Worm (Caenorhabditis elegans) whole organism, L3 larva: ENCODE measurements around the gene srh-85.

Source experiments
- ZK546.5 ChIP-seq: sonication (generic microtip); optimal IDR thresholded peaks from 2 replicates; lab custom pipeline; 2017; ENCODE audit warnings: missing biosample characterization, missing genetic modification characterization
- ceh-82 ChIP-seq: fragments of 150-350 bp; optimal IDR thresholded peaks from 2 replicates; lab custom pipeline; 2014; ENCODE audit warnings: missing biosample characterization, missing genetic modification characterization
- fkh-10 ChIP-seq: sonication (generic microtip); optimal IDR thresholded peaks from 2 replicates; lab custom pipeline; 2017; ENCODE audit warnings: missing biosample characterization, missing genetic modification reagents, missing genetic modification characterization
- fos-1 ChIP-seq: fragments of 150-350 bp; optimal IDR thresholded peaks from 2 replicates; lab custom pipeline; 2014; ENCODE audit warnings: missing biosample characterization, missing genetic modification characterization
- lin-15B ChIP-seq: fragments of 150-350 bp; optimal IDR thresholded peaks from 2 replicates; lab custom pipeline; 2014; ENCODE audit warnings: missing biosample characterization, missing genetic modification characterization
- lsy-12 ChIP-seq: sonication (generic microtip); optimal IDR thresholded peaks from 2 replicates; lab custom pipeline; 2016; ENCODE audit warnings: mild to moderate bottlenecking, missing genetic modification characterization, missing compliant biosample characterization
- nfya-1 ChIP-seq: sonication (generic microtip); optimal IDR thresholded peaks from 2 replicates; lab custom pipeline; 2017; ENCODE audit warnings: missing genetic modification characterization, mild to moderate bottlenecking, missing compliant biosample characterization, antibody characterized with exemption, moderate library complexity; ENCODE audit not compliant: insufficient read depth
- nhr-23 ChIP-seq: fragments of 150-350 bp; optimal IDR thresholded peaks from 2 replicates; lab custom pipeline; 2014; ENCODE audit warnings: missing biosample characterization, missing genetic modification reagents, missing genetic modification characterization
- nhr-237 ChIP-seq: fragments of 150-350 bp; optimal IDR thresholded peaks from 2 replicates; lab custom pipeline; 2014; ENCODE audit warnings: missing biosample characterization, missing genetic modification characterization
- nhr-25 ChIP-seq: sonication (generic microtip); optimal IDR thresholded peaks from 2 replicates; lab custom pipeline; 2017; ENCODE audit warnings: missing biosample characterization, missing genetic modification characterization
- nhr-43 ChIP-seq: sonication (generic microtip); optimal IDR thresholded peaks from 2 replicates; lab custom pipeline; 2016; ENCODE audit warnings: mild to moderate bottlenecking, missing genetic modification characterization, missing compliant biosample characterization; ENCODE audit not compliant: poor library complexity, severe bottlenecking
- nhr-67 ChIP-seq: fragments of 150-350 bp; optimal IDR thresholded peaks from 2 replicates; lab custom pipeline; 2014; ENCODE audit warnings: missing biosample characterization, missing genetic modification characterization
- nhr-76 ChIP-seq: fragments of 150-350 bp; sonication (generic microtip); optimal IDR thresholded peaks from 5 replicates; lab custom pipeline; 2014; ENCODE audit warnings: missing biosample characterization, missing genetic modification characterization
- nhr-77 ChIP-seq: fragments of 150-350 bp; optimal IDR thresholded peaks from 2 replicates; lab custom pipeline; 2014; ENCODE audit warnings: missing biosample characterization, missing genetic modification characterization
- pha-4 ChIP-seq: fragments of 150-350 bp; optimal IDR thresholded peaks from 2 replicates; lab custom pipeline; 2014; ENCODE audit warnings: missing biosample characterization, missing genetic modification reagents, missing genetic modification characterization
- pqm-1 ChIP-seq: fragments of 150-350 bp; optimal IDR thresholded peaks from 2 replicates; lab custom pipeline; 2017; ENCODE audit warnings: missing biosample characterization, missing genetic modification characterization, inconsistent platforms
- ztf-11 ChIP-seq: fragments of 150-350 bp; optimal IDR thresholded peaks from 2 replicates; lab custom pipeline; 2014; ENCODE audit warnings: missing biosample characterization, missing genetic modification characterization
- ztf-4 ChIP-seq: fragments of 150-350 bp; optimal IDR thresholded peaks from 2 replicates; lab custom pipeline; 2014; ENCODE audit warnings: missing biosample characterization, missing genetic modification characterization

Gene srh-85

DNA sequence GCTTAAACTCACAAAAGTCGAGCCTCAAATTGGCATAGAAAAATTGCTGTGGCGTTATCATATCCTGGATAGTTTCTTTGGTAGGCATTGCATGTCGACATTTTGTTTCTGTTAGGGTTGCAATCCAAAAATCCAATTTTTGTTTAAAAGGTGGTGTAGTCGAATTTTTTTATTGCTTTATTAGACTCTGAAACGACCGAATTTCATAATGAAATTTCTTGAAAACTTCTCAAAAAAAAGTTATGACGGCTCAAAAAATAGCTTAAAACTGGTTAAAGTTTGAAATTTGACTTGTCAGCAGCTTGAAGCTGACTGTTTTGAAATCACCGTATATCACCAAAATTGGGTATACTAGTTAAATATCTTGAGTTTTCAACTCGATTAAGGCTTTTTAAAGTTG lies 45.9 kb downstream of the srh-85 start, which contains the start of gene srw-143:
TSS of gene srw-143 (minus strand) at position 101 of the 400 bp plus-strand sequence.
- TF ChIP-seq nhr-23 (tag; lab: Kevin White, UChicago) (no peak), nhr-25 (tag; lab: Kevin White, UChicago) (no peak), nhr-77 (no peak), ceh-82 (no peak), fkh-10 (no peak), ztf-11 (tag; lab: Kevin White, UChicago) (no peak), lin-15B (no peak), lsy-12 (tag; lab: Kevin White, UChicago) (no peak), pha-4 (no peak), ZK546.5 (tag; lab: Kevin White, UChicago) (no peak)

DNA sequence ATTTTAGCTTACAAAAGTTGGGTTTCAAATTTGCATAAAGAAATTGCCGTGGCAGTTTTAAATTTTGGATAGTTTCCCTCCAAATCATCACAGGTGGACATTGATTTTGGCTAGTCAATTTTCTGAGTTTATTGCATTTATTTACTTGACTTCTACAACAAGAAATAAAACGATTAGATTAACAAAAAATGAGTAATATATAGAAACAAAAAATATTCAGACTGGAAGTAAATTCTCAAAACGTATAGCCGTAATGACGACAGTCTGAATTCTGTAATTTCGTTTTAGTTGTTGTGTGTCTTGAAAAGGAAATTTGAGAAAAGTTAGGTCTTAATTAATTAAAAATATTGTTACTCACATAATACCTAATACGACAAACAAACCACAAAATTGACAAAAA lies 48.8 kb downstream of the srh-85 start, which contains the start of gene srw-141:
TSS of gene srw-141 (minus strand) at position 101 of the 400 bp plus-strand sequence.
- TF ChIP-seq nhr-43 (tag; lab: Kevin White, UChicago) (no peak), nhr-76 (no peak), fos-1 (tag; lab: Kevin White, UChicago) (no peak), nhr-67 (tag; lab: Kevin White, UChicago) (no peak), nfya-1 (tag; lab: Kevin White, UChicago) (no peak), ztf-4 (no peak), nhr-237 (tag; lab: Kevin White, UChicago) (no peak), pqm-1 (tag; lab: Kevin White, UChicago) (no peak), pha-4 (no peak)
